Fruit fly (Drosophila melanogaster): Measurements from ENCODE around the gene CG8132.
A peak's percentile ranks its signal among the peaks of the same experiment; 100 is the strongest.

The CG8132 gene

DNA sequence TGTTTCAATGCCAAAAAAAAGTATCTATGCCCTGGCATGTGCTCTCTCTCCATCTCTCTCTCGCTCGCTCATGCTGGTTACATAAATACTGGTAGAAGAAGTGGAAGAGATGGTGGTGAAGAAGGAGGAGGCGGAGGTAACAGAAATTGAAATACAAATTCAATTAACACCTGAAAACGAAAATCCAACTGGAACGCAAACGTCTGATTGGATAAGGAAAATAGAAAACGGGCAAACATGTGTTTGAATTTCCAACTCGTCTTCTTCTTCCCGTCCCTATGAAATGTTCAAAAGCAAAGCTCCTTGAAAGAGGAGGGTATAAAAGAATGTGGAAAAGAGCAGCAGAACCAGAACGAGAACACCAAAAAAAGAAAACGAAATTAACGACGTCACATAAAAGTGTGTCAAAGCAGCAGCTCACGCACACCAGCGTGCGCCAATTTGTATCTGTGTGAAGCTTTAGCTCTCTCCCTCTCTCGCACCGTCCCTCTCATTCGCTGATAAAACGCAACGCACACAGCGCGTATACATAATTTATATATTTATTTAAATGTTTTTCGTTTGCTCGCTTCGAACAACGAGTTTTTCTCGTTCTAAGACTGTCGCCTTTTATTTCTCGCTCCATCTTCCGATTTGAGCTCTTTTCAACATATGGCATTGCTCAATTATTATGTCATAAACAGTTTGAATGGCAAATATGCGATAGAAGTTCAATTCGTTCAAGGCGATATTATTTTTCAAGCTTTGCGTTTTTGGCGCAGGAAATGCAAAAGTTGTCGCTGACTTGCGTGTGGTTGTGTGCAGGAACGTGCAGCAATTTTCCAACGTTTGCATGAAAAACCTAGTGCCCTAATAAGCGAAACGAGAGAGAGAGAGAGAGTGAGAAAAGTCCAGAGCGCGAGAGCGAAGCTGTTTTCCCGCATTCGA lies 17.3 kb downstream of the CG8132 start (continued):
- no peak for TF ChIP-seq en (GFP tag; optimal IDR thresholded peaks at IDR 0.05)
- no peak for TF ChIP-seq CG11504 (tag; optimal IDR thresholded peaks at IDR 0.05)
- no peak for TF ChIP-seq Dp (GFP tag; optimal IDR thresholded peaks at IDR 0.05)
- TF ChIP-seq CG34376 (GFP tag; optimal IDR thresholded peaks at IDR 0.05) = no peak
- no peak for TF ChIP-seq da (GFP tag; optimal IDR thresholded peaks at IDR 0.05)
- TF ChIP-seq CG8290 (GFP tag; optimal IDR thresholded peaks at IDR 0.05) = no peak
- TF ChIP-seq CG8290 (tag; optimal IDR thresholded peaks at IDR 0.05) = no peak
- TF ChIP-seq caup (GFP tag; optimal IDR thresholded peaks at IDR 0.05; ENCODE audit: severe bottlenecking) = no peak
- no peak for TF ChIP-seq CG17829 (tag; optimal IDR thresholded peaks at IDR 0.05)
- TF ChIP-seq CG3838 (GFP tag; optimal IDR thresholded peaks at IDR 0.05) = no peak
- TF ChIP-seq pb (GFP tag; optimal IDR thresholded peaks at IDR 0.05) = no peak
- TF ChIP-seq Rfx (GFP tag; IDR thresholded peaks at IDR 0.05) = no peak
- no peak for TF ChIP-seq lmd (GFP tag; IDR thresholded peaks at IDR 0.05)
- no peak for TF ChIP-seq CG7357 (GFP tag; IDR thresholded peaks at IDR 0.05)
- TF ChIP-seq exex (tag; optimal IDR thresholded peaks at IDR 0.05) = peak; percentile 3
- TF ChIP-seq CG4730 (GFP tag; IDR thresholded peaks at IDR 0.05) = no peak
- TF ChIP-seq CG12391 (tag; optimal IDR thresholded peaks at IDR 0.05) = no peak
- no peak for TF ChIP-seq cas (GFP tag; IDR thresholded peaks at IDR 0.05)
- TF ChIP-seq stc (GFP tag; IDR thresholded peaks at IDR 0.05) = no peak
- no peak for TF ChIP-seq B-H2 (GFP tag; optimal IDR thresholded peaks at IDR 0.05)
- no peak for TF ChIP-seq CG15269 (tag; optimal IDR thresholded peaks at IDR 0.05)
- TF ChIP-seq Myb (GFP tag; optimal IDR thresholded peaks at IDR 0.05) = no peak
- no peak for TF ChIP-seq CG17568 (GFP tag; optimal IDR thresholded peaks at IDR 0.05)
- TF ChIP-seq Adf1 (GFP tag; IDR thresholded peaks at IDR 0.05) = no peak
- no peak for TF ChIP-seq CG6765 (GFP tag; optimal IDR thresholded peaks at IDR 0.05)
- no peak for TF ChIP-seq CG1529 (GFP tag; optimal IDR thresholded peaks at IDR 0.05)
- no peak for TF ChIP-seq Hmx (GFP tag; optimal IDR thresholded peaks at IDR 0.05)
- TF ChIP-seq gfzf (GFP tag; optimal IDR thresholded peaks at IDR 0.05) = no peak
- TF ChIP-seq CG7556 (GFP tag; optimal IDR thresholded peaks at IDR 0.05) = peak; percentile 5
- TF ChIP-seq ash1 (GFP tag; optimal IDR thresholded peaks at IDR 0.05) = no peak
- TF ChIP-seq CG32767 (GFP tag; IDR thresholded peaks at IDR 0.05) = no peak
- no peak for TF ChIP-seq CG17186 (GFP tag; optimal IDR thresholded peaks at IDR 0.05)
- no peak for TF ChIP-seq Dbx (GFP tag; IDR thresholded peaks at IDR 0.05)
- no peak for TF ChIP-seq CG9215 (GFP tag; IDR thresholded peaks at IDR 0.05)
- TF ChIP-seq Eip74EF (GFP tag; optimal IDR thresholded peaks at IDR 0.05) = peak in 1 of 2 experiments; percentile 58
- no peak for TF ChIP-seq CG2120 (GFP tag; optimal IDR thresholded peaks at IDR 0.05)
- TF ChIP-seq CG18262 (tag; optimal IDR thresholded peaks at IDR 0.05) = no peak
- TF ChIP-seq salm (tag; optimal IDR thresholded peaks at IDR 0.05) = no peak
- no peak for TF ChIP-seq crol (GFP tag; IDR thresholded peaks at IDR 0.05)
- TF ChIP-seq abd-A (tag; optimal IDR thresholded peaks at IDR 0.05) = no peak
- peak; percentile 7 for TF ChIP-seq kni (GFP tag; optimal IDR thresholded peaks at IDR 0.05)
- no peak for TF ChIP-seq PHDP (tag; optimal IDR thresholded peaks at IDR 0.05)
- TF ChIP-seq Six4 (GFP tag; optimal IDR thresholded peaks at IDR 0.05) = no peak
- peak; percentile 68 to 95 for TF ChIP-seq insv (GFP tag; optimal IDR thresholded peaks at IDR 0.05)
- TF ChIP-seq CG17612 (GFP tag; IDR thresholded peaks at IDR 0.05) = no peak
- no peak for TF ChIP-seq E2f1 (GFP tag; IDR thresholded peaks at IDR 0.05)
- no peak for TF ChIP-seq CG32772 (GFP tag; IDR thresholded peaks at IDR 0.05)
- peak; percentile 2 for TF ChIP-seq CG12155 (GFP tag; optimal IDR thresholded peaks at IDR 0.05)
- no peak for TF ChIP-seq NC2β (GFP tag; optimal IDR thresholded peaks at IDR 0.05)
- TF ChIP-seq Fer3 (tag; optimal IDR thresholded peaks at IDR 0.05) = no peak
